Fruit fly (Drosophila melanogaster) whole organism, embryonic: Measurements from ENCODE around the gene CG43339.

ENCODE experiments used
- CG13894 ChIP-seq: fragments of 200-800 bp; sonication (Bioruptor generic); optimal IDR thresholded peaks from 3 replicates; lab custom pipeline; 2018; ENCODE audit warnings: missing biosample characterization, mild to moderate bottlenecking, missing genetic modification characterization, moderate library complexity
- Dll ChIP-seq: fragments of 200-800 bp; sonication (Bioruptor generic); IDR thresholded peaks from 4 replicates; pipeline ENCODE4 v1.3.6; 2022; ENCODE audit warnings: missing biosample characterization, missing genetic modification characterization; ENCODE audit not compliant: partially characterized antibody
- Neu2 ChIP-seq: fragments of 200-800 bp; sonication (Bioruptor generic); optimal IDR thresholded peaks from 3 replicates; lab custom pipeline; 2016; ENCODE audit warnings: missing biosample characterization, missing genetic modification characterization, borderline replicate concordance
- odd ChIP-seq: fragments of 200-800 bp; sonication (Bioruptor generic); optimal IDR thresholded peaks from 2 replicates; lab custom pipeline; 2017; ENCODE audit warnings: missing biosample characterization, mild to moderate bottlenecking, missing genetic modification characterization
- otp ChIP-seq: fragments of 200-800 bp; sonication (Bioruptor generic); IDR thresholded peaks from 3 replicates; pipeline ENCODE4, ENCODE4 v1.3.6; 2022; ENCODE audit warnings: missing biosample characterization, missing genetic modification characterization
- pan ChIP-seq, 4 experiments: fragments of >200 bp in 3 of 4; fragments of 200-800 bp in 1 of 4; sonication (Bioruptor generic) in 1 of 4; optimal IDR thresholded peaks in 3 of 4; IDR thresholded peaks in 1 of 4; 2 replicates each; pipeline versions ENCODE4 v1.3.6 to Lab custom; 2017 to 2022; ENCODE audit warnings: missing biosample characterization in 2 of 4, missing genetic modification characterization in 2 of 4, mixed read lengths in 1 of 4
- z ChIP-seq: fragments of 200-800 bp; sonication (Bioruptor generic); IDR thresholded peaks from 3 replicates; pipeline ENCODE4 v1.3.6; 2022; ENCODE audit warnings: missing biosample characterization, missing genetic modification characterization

dm6 chr2L:18630611-18631221 lies 42.4 kb downstream of the CG43339 start:
- TF ChIP-seq otp (no peak), CG13894 (no peak), Neu2 (GFP tag; lab: Kevin White, UChicago) (no peak), pan (optimal IDR thresholded peaks at IDR 0.05; lab: Kevin White, UChicago) (no peak), pan (GFP tag; optimal IDR thresholded peaks at IDR 0.05 in 1 of 2, IDR thresholded peaks at IDR 0.05 in 1 of 2) (no peak), odd (GFP tag; lab: Kevin White, UChicago) (no peak), z (GFP tag; lab: Robert Waterston, UW) (peak; percentile 53; the same call in 1 of the 3 replicates), Dll (no peak)
